Worm (Caenorhabditis elegans) whole organism, midembryonic: ENCODE measurements around the gene hxk-3.

Source experiments
- T22C8.4 ChIP-seq: fragments of 200-800 bp; sonication (Bioruptor generic); IDR thresholded peaks from 2 replicates; pipeline ENCODE4 v1.3.6; 2022; ENCODE audit warnings: missing genetic modification characterization, missing compliant biosample characterization
- flt-1 ChIP-seq: fragments of 200-800 bp; sonication (Bioruptor generic); IDR thresholded peaks from 2 replicates; pipeline ENCODE4 v1.3.6; 2022; ENCODE audit warnings: missing genetic modification characterization, missing compliant biosample characterization
- ztf-29 ChIP-seq: fragments of 200-800 bp; sonication (Bioruptor generic); IDR thresholded peaks from 2 replicates; pipeline ENCODE4 v1.3.6; 2022; ENCODE audit warnings: missing genetic modification reagents, missing genetic modification characterization, missing compliant biosample characterization

DNA sequence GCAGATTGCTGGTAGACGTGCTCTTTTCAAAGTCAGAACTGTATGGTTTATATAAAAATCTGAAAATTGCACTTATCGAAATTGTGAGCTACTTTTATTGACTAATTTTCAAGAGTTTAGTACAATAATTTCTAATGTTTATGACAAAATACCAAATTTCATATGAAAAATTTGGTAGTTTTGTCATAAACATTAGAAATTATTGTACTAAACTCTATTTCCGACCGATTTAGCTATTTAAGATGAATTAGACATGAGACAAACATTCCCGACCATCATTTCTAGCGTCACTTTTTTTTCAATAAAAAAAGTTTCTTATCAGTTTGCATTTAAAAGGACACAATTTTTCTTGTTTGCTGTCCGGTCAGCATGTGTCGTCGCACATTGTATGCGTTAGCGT lies 53.2 kb downstream of the hxk-3 start, which contains the start of gene tag-244:
- TF ChIP-seq flt-1 (GFP tag; lab: Robert Waterston, UW) (no peak), T22C8.4 (no peak), ztf-29 (GFP tag; lab: Robert Waterston, UW) (no peak)
